Worm (Caenorhabditis elegans) whole organism, young adult: ENCODE data around the gene Y55F3BR.2.

Source experiments
- F10E7.11 ChIP-seq: sonication (generic microtip); optimal IDR thresholded peaks from 2 replicates; lab custom pipeline; 2017; ENCODE audit warnings: mild to moderate bottlenecking, missing genetic modification characterization, moderate library complexity, missing compliant biosample characterization
- F23B12.7 ChIP-seq: sonication (generic microtip); optimal IDR thresholded peaks from 2 replicates; lab custom pipeline; 2017; ENCODE audit warnings: missing genetic modification characterization, mild to moderate bottlenecking, missing compliant biosample characterization, antibody characterized with exemption, moderate library complexity; ENCODE audit not compliant: insufficient read depth
- F49E8.2 ChIP-seq: sonication (generic microtip); optimal IDR thresholded peaks from 3 replicates; lab custom pipeline; 2017; ENCODE audit warnings: missing genetic modification characterization, mild to moderate bottlenecking, missing compliant biosample characterization, antibody characterized with exemption, moderate library complexity; ENCODE audit not compliant: insufficient read depth
- ama-1 ChIP-seq, 3 experiments: fragments of 150-350 bp in 1 of 3; sonication (generic microtip) in 2 of 3; optimal IDR thresholded peaks; 2 replicates each; lab custom pipeline; 2014 to 2018; ENCODE audit warnings: missing biosample characterization in 2 of 3, missing genetic modification characterization in 2 of 3, missing genetic modification reagents in 2 of 3
- ets-4 ChIP-seq: fragments of 200-800 bp; sonication (Bioruptor generic); optimal IDR thresholded peaks from 2 replicates; lab custom pipeline; 2018; ENCODE audit warnings: mild to moderate bottlenecking, missing genetic modification characterization, missing compliant biosample characterization
- lin-26 ChIP-seq: fragments of 200-800 bp; sonication (Bioruptor generic); IDR thresholded peaks from 2 replicates; pipeline ENCODE4 v1.3.6; 2022; ENCODE audit warnings: missing genetic modification reagents, missing genetic modification characterization, missing compliant biosample characterization
- lin-54 ChIP-seq: fragments of 200-800 bp; sonication (Bioruptor generic); optimal IDR thresholded peaks from 2 replicates; lab custom pipeline; 2018; ENCODE audit warnings: mild to moderate bottlenecking, missing genetic modification characterization, missing compliant biosample characterization
- mxl-1 ChIP-seq: sonication (generic microtip); optimal IDR thresholded peaks from 2 replicates; lab custom pipeline; 2016; ENCODE audit warnings: missing genetic modification characterization, missing compliant biosample characterization
- snpc-4 ChIP-seq, 5 experiments: fragments of 150-350 bp in 1 of 5; sonication (generic microtip) in 4 of 5; optimal IDR thresholded peaks; 2 replicates each; lab custom pipeline; 2014 to 2018; ENCODE audit warnings: missing genetic modification characterization in 5 of 5, missing biosample characterization in 3 of 5, antibody characterized with exemption in 2 of 5, mild to moderate bottlenecking in 2 of 5, missing compliant biosample characterization in 2 of 5, missing genotype in 2 of 5, moderate library complexity in 2 of 5, missing genetic modification reagents in 1 of 5
- unc-62 ChIP-seq: fragments of 150-350 bp; optimal IDR thresholded peaks from 2 replicates; lab custom pipeline; 2014; ENCODE audit warnings: missing biosample characterization, missing genetic modification reagents, missing genetic modification characterization
- xnd-1 ChIP-seq: sonication (generic microtip); optimal IDR thresholded peaks from 2 replicates; lab custom pipeline; 2016; ENCODE audit warnings: missing genotype, missing genetic modification reagents, missing genetic modification characterization, missing compliant biosample characterization
- zfh-2 ChIP-seq: fragments of 200-800 bp; sonication (Bioruptor generic); conservative IDR thresholded peaks from 2 replicates; pipeline ENCODE4 v1.3.6; 2022; ENCODE audit warnings: missing genetic modification reagents, missing genetic modification characterization, missing compliant biosample characterization
- zim-3 ChIP-seq: sonication (generic microtip); optimal IDR thresholded peaks from 2 replicates; lab custom pipeline; 2017; ENCODE audit warnings: mild to moderate bottlenecking, missing genetic modification characterization, moderate library complexity, missing compliant biosample characterization

DNA sequence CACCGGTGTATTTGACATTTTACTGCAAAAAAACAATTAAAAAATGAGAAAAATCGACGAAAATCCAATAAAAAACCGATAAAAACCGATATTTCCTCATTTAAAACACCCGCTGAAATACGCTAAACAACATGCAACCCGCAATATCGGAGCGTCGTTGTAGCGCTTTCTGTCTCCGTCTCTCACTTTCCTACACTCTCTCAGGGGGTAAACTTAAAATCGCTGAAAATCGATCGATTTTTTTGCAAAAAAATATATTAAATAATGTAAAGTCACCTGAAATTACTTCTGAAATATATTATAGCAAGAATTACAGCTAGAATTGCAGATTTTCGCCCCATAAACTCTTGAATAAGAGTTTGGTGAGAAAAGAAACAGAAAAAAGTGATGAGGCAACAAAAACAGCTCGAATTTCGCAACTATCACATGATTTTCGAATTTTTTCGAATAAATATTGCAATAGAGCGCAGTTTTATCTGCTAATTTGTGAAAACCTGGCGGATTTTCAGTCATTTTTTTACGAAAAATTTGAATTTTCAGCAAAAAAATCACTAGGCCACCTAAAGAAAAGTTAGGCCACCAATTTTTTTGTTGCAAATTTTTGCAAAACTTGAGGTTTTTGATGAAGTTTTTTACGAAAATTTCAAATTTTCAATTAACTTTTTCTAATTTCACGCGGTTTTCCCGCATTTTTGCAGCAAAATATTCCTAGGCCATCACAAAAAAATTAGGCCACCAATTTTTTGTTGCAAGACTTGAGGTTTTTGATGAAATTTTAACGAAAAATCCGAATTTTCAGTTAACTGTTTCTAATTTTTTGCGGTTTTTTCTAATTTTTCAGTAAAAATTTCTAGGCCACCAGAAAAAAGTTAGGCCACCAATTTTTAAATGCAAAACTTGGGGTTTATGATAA lies 4.1 kb upstream of the Y55F3BR.2 start, which contains the start of the genes lem-4 and Y55F3BR.11:
- TF ChIP-seq mxl-1 (tag; lab: Kevin White, UChicago) (no peak), ama-1 (optimal IDR thresholded peaks at IDR 0.05; lab: Kevin White, UChicago) (no peak), ama-1 (GFP tag; optimal IDR thresholded peaks at IDR 0.05; lab: Kevin White, UChicago) (no peak), F49E8.2 (tag; lab: Kevin White, UChicago) (no peak), ets-4 (GFP tag; lab: Kevin White, UChicago) (no peak), F23B12.7 (peak; percentile 17), zfh-2 (no peak), lin-54 (peak; percentile 73), F10E7.11 (tag; lab: Kevin White, UChicago) (no peak), unc-62 (no peak), zim-3 (tag; lab: Kevin White, UChicago) (no peak), lin-26 (no peak), xnd-1 (tag; lab: Kevin White, UChicago) (no peak), snpc-4 (GFP tag; optimal IDR thresholded peaks at IDR 0.05; lab: Kevin White, UChicago) (no peak), snpc-4 (tag; optimal IDR thresholded peaks at IDR 0.05; lab: Kevin White, UChicago) (peak in 2 of 4 experiments; percentile 31 to 39)
